Fruit fly (Drosophila melanogaster) S2 (cell line): ENCODE results near the gene CG4009.

Source experiments
- CG8478 ChIP-seq: fragments of >200 bp; optimal IDR thresholded peaks from 2 replicates; lab custom pipeline; 2018
- CTCF ChIP-seq, 2 experiments: fragments of >200 bp; optimal IDR thresholded peaks; 2 replicates each; lab custom pipeline; 2018

dm6 chr3R:17042838-17043569 is 7.2 kb upstream of the CG4009 start, which contains the start of the genes bdwf and Patr-1:
- no peak for TF ChIP-seq CTCF (optimal IDR thresholded peaks at IDR 0.05; lab: Kevin White, UChicago)
- TF ChIP-seq CG8478 (lab: Kevin White, UChicago), result no peak
